Worm (Caenorhabditis elegans): ENCODE data around the gene F56F10.1.

Gene F56F10.1

DNA sequence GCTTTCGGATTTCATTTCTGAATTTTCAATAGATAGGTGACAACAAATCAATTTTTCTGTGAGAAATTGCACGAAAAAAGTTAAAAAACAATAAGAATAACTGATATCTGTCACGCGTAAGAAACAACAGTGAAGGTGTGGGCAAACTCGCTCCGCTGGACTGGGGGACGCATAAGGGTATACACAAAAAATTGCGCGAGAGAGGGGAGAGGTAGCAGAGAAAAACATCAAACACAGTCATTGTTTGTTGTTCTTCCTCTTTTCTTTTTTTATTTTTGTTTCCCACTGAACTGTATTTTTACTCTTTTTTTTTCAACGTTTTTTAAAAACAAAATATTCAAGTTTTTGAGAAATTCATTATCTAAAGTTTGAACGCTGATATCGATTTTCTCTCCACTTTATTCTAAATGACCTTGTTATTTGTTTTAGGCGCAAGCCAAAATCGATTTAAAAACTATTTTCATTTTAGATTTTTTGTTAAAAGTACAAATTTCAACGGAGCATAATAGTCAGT, 52.1 kb downstream of the F56F10.1 start, which contains the start of the genes pifk-1 and tbc-11 (continued):
- TF ChIP-seq Y116A8C.19 (tag; optimal IDR thresholded peaks at IDR 0.05; ENCODE audit: borderline replicate concordance) = no peak
- no peak for TF ChIP-seq unc-98 (GFP tag; IDR thresholded peaks at IDR 0.05)
- no peak for TF ChIP-seq isw-1 (GFP tag; IDR thresholded peaks at IDR 0.05)
- TF ChIP-seq egl-13 (tag; optimal IDR thresholded peaks at IDR 0.05) = no peak
- TF ChIP-seq nhr-12 (tag; optimal IDR thresholded peaks at IDR 0.05) = no peak
- peak; percentile 64 for TF ChIP-seq mep-1 (tag; optimal IDR thresholded peaks at IDR 0.05)
- TF ChIP-seq dpl-1 (GFP tag; optimal IDR thresholded peaks at IDR 0.05) = peak; percentile 22 to 39 (median 27)
- TF ChIP-seq unc-30 (tag; optimal IDR thresholded peaks at IDR 0.05) = no peak
- TF ChIP-seq nhr-90 (tag; optimal IDR thresholded peaks at IDR 0.05; ENCODE audit: poor library complexity) = peak; percentile 23
- no peak for TF ChIP-seq grh-1 (GFP tag; IDR thresholded peaks at IDR 0.05)
- peak; percentile 20 for TF ChIP-seq swsn-7 (tag; optimal IDR thresholded peaks at IDR 0.05)
- no peak for TF ChIP-seq nhr-85 (tag)
- peak; percentile 85 for TF ChIP-seq skn-1 (tag; optimal IDR thresholded peaks at IDR 0.05)

Measured in whole organism, L1 larva.